Fruit fly (Drosophila melanogaster) whole organism, embryonic: Measurements from ENCODE around the gene Rpn12.
A peak's percentile ranks its signal among the peaks of the same experiment; 100 is the strongest.

Experiments
- Abd-B ChIP-seq: fragments of 200-800 bp; sonication (Bioruptor generic); optimal IDR thresholded peaks from 2 replicates; lab custom pipeline; 2018; ENCODE audit warnings: missing biosample characterization, mild to moderate bottlenecking, missing genetic modification characterization, moderate library complexity
- Atf6 ChIP-seq: fragments of 200-800 bp; sonication (Bioruptor generic); IDR thresholded peaks from 2 replicates; pipeline ENCODE4 v1.3.6; 2022; ENCODE audit warnings: missing biosample characterization, missing genetic modification characterization
- B-H1 ChIP-seq: fragments of 200-800 bp; sonication (Bioruptor generic); IDR thresholded peaks from 3 replicates; pipeline ENCODE4 v1.3.6; 2022; ENCODE audit warnings: missing biosample characterization, missing genetic modification characterization
- Bgb ChIP-seq: fragments of 200-800 bp; sonication (Bioruptor generic); IDR thresholded peaks from 2 replicates; pipeline ENCODE4 v1.3.6; 2022; ENCODE audit warnings: missing biosample characterization, missing genetic modification characterization; ENCODE audit not compliant: partially characterized antibody
- CG10431 ChIP-seq: fragments of 200-800 bp; sonication (Bioruptor generic); optimal IDR thresholded peaks from 3 replicates; lab custom pipeline; 2018; ENCODE audit warnings: missing biosample characterization, mild to moderate bottlenecking, missing genetic modification characterization
- CG11085 ChIP-seq: fragments of 200-800 bp; sonication (Bioruptor generic); IDR thresholded peaks from 2 replicates; pipeline ENCODE4 v1.3.6; 2022; ENCODE audit warnings: missing biosample characterization, missing genetic modification characterization
- CG11560 ChIP-seq: fragments of 200-800 bp; sonication (Bioruptor generic); IDR thresholded peaks from 3 replicates; pipeline ENCODE4 v1.3.6; 2022; ENCODE audit warnings: missing biosample characterization, missing genetic modification characterization
- CG12659 ChIP-seq: fragments of 200-800 bp; sonication (Bioruptor generic); optimal IDR thresholded peaks from 3 replicates; lab custom pipeline; 2017; ENCODE audit warnings: mild to moderate bottlenecking, missing biosample characterization, missing genetic modification reagents, missing genetic modification characterization
- CG12942 ChIP-seq: fragments of 200-800 bp; sonication (Bioruptor generic); optimal IDR thresholded peaks from 3 replicates; lab custom pipeline; 2016; ENCODE audit warnings: missing biosample characterization, missing genetic modification characterization
- CG13894 ChIP-seq: fragments of 200-800 bp; sonication (Bioruptor generic); optimal IDR thresholded peaks from 3 replicates; lab custom pipeline; 2018; ENCODE audit warnings: missing biosample characterization, mild to moderate bottlenecking, missing genetic modification characterization, moderate library complexity
- CG14710 ChIP-seq: fragments of 200-800 bp; sonication (Bioruptor generic); optimal IDR thresholded peaks from 3 replicates; lab custom pipeline; 2019; ENCODE audit warnings: missing biosample characterization, mild to moderate bottlenecking, missing genetic modification characterization, moderate library complexity
- CG1602 ChIP-seq: fragments of 200-800 bp; sonication (Bioruptor generic); optimal IDR thresholded peaks from 3 replicates; lab custom pipeline; 2016; ENCODE audit warnings: missing biosample characterization, missing genetic modification characterization
- CG1792 ChIP-seq: fragments of 200-800 bp; sonication (Bioruptor generic); optimal IDR thresholded peaks from 2 replicates; lab custom pipeline; 2016; ENCODE audit warnings: missing biosample characterization, missing genetic modification characterization
- CG2712 ChIP-seq: fragments of 200-800 bp; optimal IDR thresholded peaks from 3 replicates; lab custom pipeline; 2019; ENCODE audit warnings: missing biosample characterization, mild to moderate bottlenecking, missing genetic modification characterization, moderate library complexity
- CG30020 ChIP-seq: fragments of 200-800 bp; optimal IDR thresholded peaks from 2 replicates; lab custom pipeline; 2019; ENCODE audit warnings: missing biosample characterization, mild to moderate bottlenecking, missing genetic modification characterization, moderate library complexity
- CG3065 ChIP-seq: fragments of 200-800 bp; sonication (Bioruptor generic); optimal IDR thresholded peaks from 2 replicates; lab custom pipeline; 2016; ENCODE audit warnings: missing biosample characterization, missing genetic modification characterization
- CG32767 ChIP-seq: fragments of 200-800 bp; sonication (Bioruptor generic); IDR thresholded peaks from 2 replicates; pipeline ENCODE4 v1.3.6; 2022; ENCODE audit warnings: missing biosample characterization, missing genetic modification characterization
- CG3407 ChIP-seq: fragments of 200-800 bp; sonication (Bioruptor generic); optimal IDR thresholded peaks from 2 replicates; lab custom pipeline; 2018; ENCODE audit warnings: missing biosample characterization, mild to moderate bottlenecking, missing genetic modification characterization
- CG5180 ChIP-seq: fragments of 200-800 bp; sonication (Bioruptor generic); optimal IDR thresholded peaks from 3 replicates; lab custom pipeline; 2017; ENCODE audit warnings: missing biosample characterization, missing genetic modification characterization, mild to moderate bottlenecking, moderate library complexity, missing genetic modification reagents
- CG6689 ChIP-seq: fragments of 200-800 bp; sonication (Bioruptor generic); IDR thresholded peaks from 2 replicates; pipeline ENCODE4 v1.3.6; 2022; ENCODE audit warnings: missing biosample characterization, missing genetic modification characterization
- CG6765 ChIP-seq: fragments of 200-800 bp; sonication (Bioruptor generic); optimal IDR thresholded peaks from 3 replicates; lab custom pipeline; 2017; ENCODE audit warnings: missing biosample characterization, mild to moderate bottlenecking, missing genetic modification characterization
- D19A ChIP-seq: fragments of 200-800 bp; optimal IDR thresholded peaks from 3 replicates; lab custom pipeline; 2019; ENCODE audit warnings: missing biosample characterization, mild to moderate bottlenecking, missing genetic modification characterization, moderate library complexity
- Dll ChIP-seq: fragments of 200-800 bp; sonication (Bioruptor generic); IDR thresholded peaks from 4 replicates; pipeline ENCODE4 v1.3.6; 2022; ENCODE audit warnings: missing biosample characterization, missing genetic modification characterization; ENCODE audit not compliant: partially characterized antibody
- Drgx ChIP-seq: fragments of 200-800 bp; sonication (Bioruptor generic); IDR thresholded peaks from 2 replicates; pipeline ENCODE4 v1.3.6; 2022; ENCODE audit warnings: missing biosample characterization, missing genetic modification characterization
- Kr ChIP-seq: fragments of 200-800 bp; sonication (Bioruptor generic); optimal IDR thresholded peaks from 2 replicates; lab custom pipeline; 2017; ENCODE audit warnings: missing biosample characterization, mild to moderate bottlenecking, missing genetic modification characterization
- Neu2 ChIP-seq: fragments of 200-800 bp; sonication (Bioruptor generic); optimal IDR thresholded peaks from 3 replicates; lab custom pipeline; 2016; ENCODE audit warnings: missing biosample characterization, missing genetic modification characterization, borderline replicate concordance
- Pdp1 ChIP-seq, 2 experiments: fragments of 200-800 bp; sonication (Bioruptor generic); optimal IDR thresholded peaks; 3 replicates each; lab custom pipeline; 2016; ENCODE audit warnings: missing biosample characterization in 2 of 2, missing genetic modification characterization in 2 of 2, mild to moderate bottlenecking in 1 of 2, moderate library complexity in 1 of 2
- Ptx1 ChIP-seq: fragments of 200-800 bp; sonication (Bioruptor generic); IDR thresholded peaks from 2 replicates; pipeline ENCODE4 v1.3.6; 2022; ENCODE audit warnings: missing biosample characterization, missing genetic modification characterization
- Rfx ChIP-seq: fragments of 200-800 bp; sonication (Bioruptor generic); IDR thresholded peaks from 2 replicates; pipeline ENCODE4 v1.3.6; 2022; ENCODE audit warnings: missing biosample characterization, missing genetic modification characterization
- Usf ChIP-seq: fragments of 200-800 bp; sonication (Bioruptor generic); optimal IDR thresholded peaks from 2 replicates; lab custom pipeline; 2017; ENCODE audit warnings: missing genotype, missing biosample characterization, missing genetic modification characterization
- Xbp1 ChIP-seq: fragments of 200-800 bp; sonication (Bioruptor generic); optimal IDR thresholded peaks from 3 replicates; lab custom pipeline; 2016; ENCODE audit warnings: missing biosample characterization, mild to moderate bottlenecking, missing genetic modification characterization
- ab ChIP-seq: fragments of 200-800 bp; sonication (Bioruptor generic); optimal IDR thresholded peaks from 2 replicates; lab custom pipeline; 2016; ENCODE audit warnings: missing biosample characterization, missing genetic modification characterization
- ato ChIP-seq: fragments of 200-800 bp; sonication (Bioruptor generic); IDR thresholded peaks from 2 replicates; pipeline ENCODE4 v1.3.6; 2022; ENCODE audit warnings: missing biosample characterization, missing genetic modification characterization; ENCODE audit not compliant: partially characterized antibody
- chif ChIP-seq, 2 experiments: fragments of 200-800 bp; sonication (Bioruptor generic); optimal IDR thresholded peaks; 3 replicates each; lab custom pipeline; 2016; ENCODE audit warnings: missing biosample characterization in 2 of 2, missing genetic modification characterization in 2 of 2
- da ChIP-seq: fragments of 200-800 bp; sonication (Bioruptor generic); optimal IDR thresholded peaks from 2 replicates; lab custom pipeline; 2016; ENCODE audit warnings: missing biosample characterization, missing genetic modification characterization
- eve ChIP-seq, 2 experiments: fragments of >200 bp; optimal IDR thresholded peaks; 2 replicates each; lab custom pipeline; 2017; ENCODE audit warnings: missing biosample characterization in 2 of 2, missing genetic modification characterization in 2 of 2
- exex ChIP-seq: fragments of 200-800 bp; sonication (Bioruptor generic); optimal IDR thresholded peaks from 4 replicates; lab custom pipeline; 2018; ENCODE audit warnings: missing biosample characterization, mild to moderate bottlenecking, missing genetic modification characterization, moderate library complexity
- gsb-n ChIP-seq: fragments of 200-800 bp; sonication (Bioruptor generic); optimal IDR thresholded peaks from 3 replicates; lab custom pipeline; 2018; ENCODE audit warnings: missing biosample characterization, mild to moderate bottlenecking, missing genetic modification characterization
- hb ChIP-seq: fragments of 200-800 bp; sonication (Bioruptor generic); IDR thresholded peaks from 3 replicates; pipeline ENCODE4 v1.3.6; 2022; ENCODE audit warnings: missing biosample characterization, missing genetic modification characterization; ENCODE audit not compliant: partially characterized antibody
- hbn ChIP-seq: fragments of 200-800 bp; sonication (Bioruptor generic); IDR thresholded peaks from 2 replicates; pipeline ENCODE4 v1.3.6; 2022; ENCODE audit warnings: missing biosample characterization, missing genetic modification characterization; ENCODE audit not compliant: partially characterized antibody
- knrl ChIP-seq: fragments of 200-800 bp; sonication (Bioruptor generic); IDR thresholded peaks from 3 replicates; pipeline ENCODE4 v1.3.6; 2022; ENCODE audit warnings: missing biosample characterization, missing genetic modification characterization; ENCODE audit not compliant: partially characterized antibody
- maf-S ChIP-seq: fragments of 200-800 bp; sonication (Bioruptor generic); optimal IDR thresholded peaks from 2 replicates; lab custom pipeline; 2016; ENCODE audit warnings: missing biosample characterization, missing genetic modification characterization
- mld ChIP-seq: fragments of 200-800 bp; sonication (Bioruptor generic); IDR thresholded peaks from 3 replicates; pipeline ENCODE4 v1.3.6; 2022; ENCODE audit warnings: missing biosample characterization, missing genetic modification characterization; ENCODE audit not compliant: partially characterized antibody
- nerfin-1 ChIP-seq: fragments of 200-800 bp; sonication (Bioruptor generic); optimal IDR thresholded peaks from 3 replicates; lab custom pipeline; 2019; ENCODE audit warnings: missing biosample characterization, mild to moderate bottlenecking, missing genetic modification characterization, moderate library complexity
- onecut ChIP-seq: fragments of 200-800 bp; sonication (Bioruptor generic); IDR thresholded peaks from 2 replicates; pipeline ENCODE4 v1.3.6; 2022; ENCODE audit warnings: missing biosample characterization, missing genetic modification characterization
- otp ChIP-seq: fragments of 200-800 bp; sonication (Bioruptor generic); IDR thresholded peaks from 3 replicates; pipeline ENCODE4, ENCODE4 v1.3.6; 2022; ENCODE audit warnings: missing biosample characterization, missing genetic modification characterization
- pum ChIP-seq: fragments of 200-800 bp; sonication (Bioruptor generic); optimal IDR thresholded peaks from 2 replicates; lab custom pipeline; 2016; ENCODE audit warnings: missing biosample characterization, missing genetic modification characterization
- slp2 ChIP-seq: fragments of 200-800 bp; sonication (Bioruptor generic); optimal IDR thresholded peaks from 2 replicates; lab custom pipeline; 2016; ENCODE audit warnings: missing biosample characterization, missing genetic modification characterization
- sug ChIP-seq: fragments of 200-800 bp; optimal IDR thresholded peaks from 2 replicates; lab custom pipeline; 2019; ENCODE audit warnings: missing biosample characterization, mild to moderate bottlenecking, missing genetic modification characterization, moderate library complexity
- wek ChIP-seq: fragments of 200-800 bp; sonication (Bioruptor generic); optimal IDR thresholded peaks from 3 replicates; lab custom pipeline; 2018; ENCODE audit warnings: missing biosample characterization, mild to moderate bottlenecking, missing genetic modification characterization, moderate library complexity
- zen2 ChIP-seq: fragments of 200-800 bp; sonication (Bioruptor generic); IDR thresholded peaks from 3 replicates; pipeline ENCODE4 v1.3.6; 2022; ENCODE audit warnings: missing biosample characterization, missing genetic modification characterization; ENCODE audit not compliant: partially characterized antibody

The Rpn12 gene

dm6 chr3L:16586989-16587388 is 4.2 kb downstream of the Rpn12 start, which contains the start of the genes Syx8 and CG32163 (continued):
- no peak for TF ChIP-seq exex
- TF ChIP-seq pum (GFP tag; lab: Kevin White, UChicago), result no peak
- TF ChIP-seq CG11085 (GFP tag; lab: Robert Waterston, UW), result no peak
- no peak for TF ChIP-seq ato
- no peak for TF ChIP-seq CG13894
- TF ChIP-seq hbn, result no peak
- TF ChIP-seq CG1792 (GFP tag; lab: Kevin White, UChicago), result no peak
- TF ChIP-seq otp, result no peak
- TF ChIP-seq Xbp1 (GFP tag; lab: Kevin White, UChicago), result no peak
- TF ChIP-seq sug, result peak; percentile 30
- TF ChIP-seq eve (GFP tag; optimal IDR thresholded peaks at IDR 0.05; lab: Kevin White, UChicago), result no peak
- no peak for TF ChIP-seq CG11560 (tag; lab: Robert Waterston, UW)
- TF ChIP-seq nerfin-1 (tag; lab: Kevin White, UChicago), result peak; percentile 9
- TF ChIP-seq da, result no peak
- TF ChIP-seq Drgx, result no peak
- no peak for TF ChIP-seq slp2
- no peak for TF ChIP-seq CG6689 (GFP tag; lab: Robert Waterston, UW)
- TF ChIP-seq CG3407, result no peak
- TF ChIP-seq onecut (GFP tag; lab: Robert Waterston, UW), result no peak
- TF ChIP-seq gsb-n, result no peak
- TF ChIP-seq Pdp1 (GFP tag; optimal IDR thresholded peaks at IDR 0.05; lab: Kevin White, UChicago), result peak in 1 of 2 experiments; percentile 8
- TF ChIP-seq CG3065 (GFP tag; lab: Kevin White, UChicago), result no peak
- TF ChIP-seq Neu2 (GFP tag; lab: Kevin White, UChicago), result no peak
- TF ChIP-seq CG14710 (tag; lab: Kevin White, UChicago), result peak; percentile 39
- no peak for TF ChIP-seq D19A (tag; lab: Kevin White, UChicago)
- TF ChIP-seq CG12942 (GFP tag; lab: Kevin White, UChicago), result no peak
- TF ChIP-seq Atf6 (GFP tag; lab: Robert Waterston, UW), result no peak
- TF ChIP-seq hb, result no peak
- peak in 1 of 2 experiments; percentile 0 for TF ChIP-seq chif (GFP tag; optimal IDR thresholded peaks at IDR 0.05; lab: Kevin White, UChicago)
- TF ChIP-seq CG2712 (tag; lab: Kevin White, UChicago), result peak; percentile 22
- TF ChIP-seq maf-S (GFP tag; lab: Kevin White, UChicago), result no peak
- TF ChIP-seq Rfx (GFP tag; lab: Robert Waterston, UW), result no peak
- no peak for TF ChIP-seq Bgb (GFP tag; lab: Robert Waterston, UW)
- peak; percentile 13 for TF ChIP-seq CG30020 (tag; lab: Kevin White, UChicago)
- TF ChIP-seq CG32767 (GFP tag; lab: Robert Waterston, UW), result no peak
- no peak for TF ChIP-seq CG5180 (GFP tag; lab: Kevin White, UChicago)
- TF ChIP-seq CG1602, result no peak
- TF ChIP-seq knrl (GFP tag; lab: Robert Waterston, UW), result no peak
- no peak for TF ChIP-seq Usf
- no peak for TF ChIP-seq Kr (GFP tag; lab: Kevin White, UChicago)
- TF ChIP-seq ab, result no peak
- no peak for TF ChIP-seq wek (GFP tag; lab: Kevin White, UChicago)
- TF ChIP-seq Dll, result no peak
- TF ChIP-seq B-H1 (GFP tag; lab: Robert Waterston, UW), result no peak
- TF ChIP-seq zen2 (GFP tag; lab: Robert Waterston, UW), result no peak; the same call in 2 of the 3 replicates
- no peak for TF ChIP-seq CG10431
- TF ChIP-seq CG6765 (GFP tag; lab: Kevin White, UChicago), result no peak
- no peak for TF ChIP-seq mld (GFP tag; lab: Robert Waterston, UW)
- TF ChIP-seq CG12659 (GFP tag; lab: Kevin White, UChicago), result peak; percentile 32
- no peak for TF ChIP-seq Abd-B (GFP tag; lab: Kevin White, UChicago)
- no peak for TF ChIP-seq Ptx1 (GFP tag; lab: Robert Waterston, UW)
